Worm (Caenorhabditis elegans): ENCODE measurements around the gene fbxa-169.

ce11 chrII:13668844-13669441, 20.6 kb downstream of the fbxa-169 start, which contains the start of gene C31C9.7:
- TF ChIP-seq cog-1 (tag; optimal IDR thresholded peaks at IDR 0.05) (no peak), ref-1 (GFP tag; conservative IDR thresholded peaks at IDR 0.05) (no peak), ztf-23 (GFP tag; IDR thresholded peaks at IDR 0.05) (no peak), med-1 (GFP tag; optimal IDR thresholded peaks at IDR 0.05; ENCODE audit: insufficient read depth) (no peak), ztf-29 (GFP tag; IDR thresholded peaks at IDR 0.05) (no peak)

All from whole organism, midembryonic.